Worm (Caenorhabditis elegans): Measurements from ENCODE around the gene Y39A1C.1.

ce11 chrIII:10810837-10811814 lies 44.1 kb upstream of the Y39A1C.1 start:
- TF ChIP-seq nfya-1 (tag; optimal IDR thresholded peaks at IDR 0.05) (no peak), dve-1 (tag; optimal IDR thresholded peaks at IDR 0.05) (no peak), sox-4 (tag; optimal IDR thresholded peaks at IDR 0.05) (no peak), nhr-11 (tag; optimal IDR thresholded peaks at IDR 0.05) (no peak), pqm-1 (tag; optimal IDR thresholded peaks at IDR 0.05) (no peak)

Data from whole organism, late embryonic.